Fruit fly (Drosophila melanogaster): Measurements from ENCODE around the gene CG10300.

- TF ChIP-seq toe (GFP tag; optimal IDR thresholded peaks at IDR 0.05), result no peak
- no peak for TF ChIP-seq CG12768 (GFP tag; optimal IDR thresholded peaks at IDR 0.05)
- no peak for TF ChIP-seq Hr96 (GFP tag; optimal IDR thresholded peaks at IDR 0.05)
- no peak for TF ChIP-seq Clk (GFP tag; optimal IDR thresholded peaks at IDR 0.05)
- no peak for TF ChIP-seq Crg-1 (GFP tag; optimal IDR thresholded peaks at IDR 0.05)
- TF ChIP-seq kay (GFP tag; ENCODE audit: borderline replicate concordance), result no peak
- TF ChIP-seq CG5204 (GFP tag; optimal IDR thresholded peaks at IDR 0.05), result no peak
- no peak for TF ChIP-seq CG14711 (tag; optimal IDR thresholded peaks at IDR 0.05)
- no peak for TF ChIP-seq CG7045 (GFP tag; optimal IDR thresholded peaks at IDR 0.05)
- TF ChIP-seq CG11617 (GFP tag; optimal IDR thresholded peaks at IDR 0.05), result no peak
- TF ChIP-seq tj (GFP tag; optimal IDR thresholded peaks at IDR 0.05), result no peak
- TF ChIP-seq CG33017 (tag; optimal IDR thresholded peaks at IDR 0.05), result no peak
- TF ChIP-seq Mnt (GFP tag; optimal IDR thresholded peaks at IDR 0.05), result no peak
Observed at dm6 chr3R:23662782-23663181, 48.5 kb upstream of the CG10300 start.
